Worm (Caenorhabditis elegans) whole organism, L4/young adult: Measurements from ENCODE around the gene C05G5.3.

Experiments used
- W03F9.2 ChIP-seq: fragments of 150-350 bp; optimal IDR thresholded peaks from 2 replicates; lab custom pipeline; 2014; ENCODE audit warnings: missing biosample characterization, missing genetic modification characterization
- dao-5 ChIP-seq: sonication (generic microtip); optimal IDR thresholded peaks from 2 replicates; lab custom pipeline; 2016; ENCODE audit warnings: missing genotype, missing genetic modification characterization, moderate library complexity, missing compliant biosample characterization
- him-1 ChIP-seq: sonication (generic microtip); optimal IDR thresholded peaks from 2 replicates; lab custom pipeline; 2016; ENCODE audit warnings: missing genotype, missing genetic modification reagents, missing genetic modification characterization, missing compliant biosample characterization

- TF ChIP-seq him-1 (tag; lab: Kevin White, UChicago): no peak
- no peak for TF ChIP-seq W03F9.2 (tag; lab: Kevin White, UChicago)
- no peak for TF ChIP-seq dao-5
Measured at ce11 chrX:14771682-14772081, 19.9 kb upstream of the C05G5.3 start, which contains the start of gene Y16B4A.2.
